Worm (Caenorhabditis elegans): ENCODE results near the gene H37A05.2.

H37A05.2 gene

ce11 chrV:13678542-13678941, 44.5 kb upstream of the H37A05.2 start, which contains the start of the genes tag-65 and ccz-1 (continued):
- TF ChIP-seq unc-62 (GFP tag; optimal IDR thresholded peaks at IDR 0.05) (peak; percentile 57), C34F6.9 (tag; optimal IDR thresholded peaks at IDR 0.05) (peak; percentile 97), aly-2 (tag; optimal IDR thresholded peaks at IDR 0.05) (no peak), fos-1 (tag; optimal IDR thresholded peaks at IDR 0.05) (peak; percentile 69), ceh-82 (tag; optimal IDR thresholded peaks at IDR 0.05) (no peak), peb-1 (tag; optimal IDR thresholded peaks at IDR 0.05) (no peak), nhr-21 (tag; optimal IDR thresholded peaks at IDR 0.05) (peak; percentile 87), blmp-1 (tag; optimal IDR thresholded peaks at IDR 0.05; ENCODE audit: insufficient read depth) (peak; percentile 60)

- TF ChIP-seq crh-2 (tag; optimal IDR thresholded peaks at IDR 0.05) (no peak), nhr-11 (tag; optimal IDR thresholded peaks at IDR 0.05) (no peak), ztf-11 (tag; optimal IDR thresholded peaks at IDR 0.05) (no peak), F13H6.1 (tag; optimal IDR thresholded peaks at IDR 0.05) (no peak), zag-1 (tag; optimal IDR thresholded peaks at IDR 0.05) (no peak), gmeb-1 (tag; optimal IDR thresholded peaks at IDR 0.05) (no peak), unc-55 (GFP tag; optimal IDR thresholded peaks at IDR 0.05) (no peak)
Measured at ce11 chrV:13671911-13672639, 38.0 kb upstream of the H37A05.2 start, which contains the start of the genes mip-2 and F58G11.4. mip-2 (minus strand) TSS chrV:13671958. F58G11.4 (plus strand) TSS chrV:13672589.

ce11 chrV:13669170-13669569, 35.1 kb upstream of the H37A05.2 start:
- TF ChIP-seq nhr-6 (tag; optimal IDR thresholded peaks at IDR 0.05) (no peak), fos-1 (tag; optimal IDR thresholded peaks at IDR 0.05) (no peak), aly-2 (tag; optimal IDR thresholded peaks at IDR 0.05) (no peak), elt-1 (tag; optimal IDR thresholded peaks at IDR 0.05) (no peak), nhr-25 (tag; optimal IDR thresholded peaks at IDR 0.05) (no peak), snpc-4 (tag; optimal IDR thresholded peaks at IDR 0.05) (no peak), zag-1 (tag; optimal IDR thresholded peaks at IDR 0.05) (no peak), nhr-129 (tag; optimal IDR thresholded peaks at IDR 0.05) (no peak), nhr-21 (tag; optimal IDR thresholded peaks at IDR 0.05) (no peak), sma-3 (GFP tag; optimal IDR thresholded peaks at IDR 0.05) (no peak), unc-39 (tag; optimal IDR thresholded peaks at IDR 0.05) (no peak), ZK546.5 (tag; optimal IDR thresholded peaks at IDR 0.05) (no peak), ztf-1 (GFP tag; conservative IDR thresholded peaks at IDR 0.05) (no peak)

ce11 chrV:13668337-13668736, 34.3 kb upstream of the H37A05.2 start:
- TF ChIP-seq sem-4 (tag; optimal IDR thresholded peaks at IDR 0.05) (no peak), R02D3.7 (tag; optimal IDR thresholded peaks at IDR 0.05) (no peak), mdl-1 (tag; optimal IDR thresholded peaks at IDR 0.05) (no peak), sma-3 (GFP tag; optimal IDR thresholded peaks at IDR 0.05) (no peak), alr-1 (tag; optimal IDR thresholded peaks at IDR 0.05) (no peak), egl-27 (tag; optimal IDR thresholded peaks at IDR 0.05) (no peak), peb-1 (tag; optimal IDR thresholded peaks at IDR 0.05) (no peak), mbf-1 (tag; optimal IDR thresholded peaks at IDR 0.05) (no peak), nhr-237 (tag; optimal IDR thresholded peaks at IDR 0.05) (no peak), nhr-77 (tag; optimal IDR thresholded peaks at IDR 0.05) (no peak), ceh-82 (tag; optimal IDR thresholded peaks at IDR 0.05) (no peak), zag-1 (tag; optimal IDR thresholded peaks at IDR 0.05) (no peak), ztf-1 (GFP tag; conservative IDR thresholded peaks at IDR 0.05) (no peak), Y55F3AM.14 (GFP tag; optimal IDR thresholded peaks at IDR 0.05) (no peak), ZK546.5 (tag; optimal IDR thresholded peaks at IDR 0.05) (no peak), lin-11 (tag; optimal IDR thresholded peaks at IDR 0.05) (no peak), nhr-25 (tag; optimal IDR thresholded peaks at IDR 0.05) (no peak), unc-39 (tag; optimal IDR thresholded peaks at IDR 0.05) (no peak), fos-1 (tag; optimal IDR thresholded peaks at IDR 0.05) (no peak)

ce11 chrV:13666460-13666859, 32.4 kb upstream of the H37A05.2 start:
- no peak for TF ChIP-seq nhr-6 (tag; optimal IDR thresholded peaks at IDR 0.05)
- no peak for TF ChIP-seq lin-11 (tag; optimal IDR thresholded peaks at IDR 0.05)
- no peak for TF ChIP-seq nhr-25 (tag; optimal IDR thresholded peaks at IDR 0.05)
- no peak for TF ChIP-seq zag-1 (tag; optimal IDR thresholded peaks at IDR 0.05)
- TF ChIP-seq elt-3 (tag; optimal IDR thresholded peaks at IDR 0.05) = no peak
- TF ChIP-seq nhr-77 (tag; optimal IDR thresholded peaks at IDR 0.05) = no peak
- TF ChIP-seq alr-1 (tag; optimal IDR thresholded peaks at IDR 0.05) = no peak
- TF ChIP-seq sem-4 (tag; optimal IDR thresholded peaks at IDR 0.05) = no peak
- TF ChIP-seq lsy-2 (tag; optimal IDR thresholded peaks at IDR 0.05) = no peak
- TF ChIP-seq ama-1 (optimal IDR thresholded peaks at IDR 0.05) = no peak
- TF ChIP-seq crh-2 (tag; optimal IDR thresholded peaks at IDR 0.05) = no peak
- no peak for TF ChIP-seq nhr-10 (tag; optimal IDR thresholded peaks at IDR 0.05)
- TF ChIP-seq mdl-1 (tag; optimal IDR thresholded peaks at IDR 0.05) = no peak
- TF ChIP-seq ceh-16 (tag; optimal IDR thresholded peaks at IDR 0.05) = no peak
- no peak for TF ChIP-seq lin-39 (tag; optimal IDR thresholded peaks at IDR 0.05)
- TF ChIP-seq blmp-1 (tag; optimal IDR thresholded peaks at IDR 0.05; ENCODE audit: insufficient read depth) = no peak
